Worm (Caenorhabditis elegans) whole organism, young adult: ENCODE data around the gene fbxa-143.

Experiments used
- B0019.2 ChIP-seq: fragments of 200-800 bp; sonication (Bioruptor generic); conservative IDR thresholded peaks from 2 replicates; pipeline ENCODE4 v1.3.6; 2022; ENCODE audit warnings: missing genetic modification reagents, missing genetic modification characterization, missing compliant biosample characterization
- Y53G8AR.9 ChIP-seq: fragments of 200-800 bp; sonication (Bioruptor generic); conservative IDR thresholded peaks from 2 replicates; pipeline ENCODE4 v1.3.6; 2022; ENCODE audit warnings: missing genetic modification reagents, missing genetic modification characterization, missing compliant biosample characterization
- aptf-2 ChIP-seq: fragments of 200-800 bp; sonication (Bioruptor generic); conservative IDR thresholded peaks from 2 replicates; pipeline ENCODE4 v1.3.6; 2022; ENCODE audit warnings: missing genetic modification reagents, missing genetic modification characterization, missing compliant biosample characterization
- dox-1 ChIP-seq: fragments of 200-800 bp; sonication (Bioruptor generic); IDR thresholded peaks from 2 replicates; pipeline ENCODE4 v1.3.6; 2022; ENCODE audit warnings: missing genetic modification reagents, missing genetic modification characterization, missing compliant biosample characterization
- efl-1 ChIP-seq: fragments of 150-350 bp; optimal IDR thresholded peaks from 2 replicates; lab custom pipeline; 2014; ENCODE audit warnings: missing biosample characterization, missing genetic modification reagents, missing genetic modification characterization
- egl-44 ChIP-seq: fragments of 200-800 bp; sonication (Bioruptor generic); IDR thresholded peaks from 2 replicates; pipeline ENCODE4 v1.3.6; 2022; ENCODE audit warnings: missing genetic modification reagents, missing genetic modification characterization, missing compliant biosample characterization
- lag-1 ChIP-seq: fragments of 200-800 bp; sonication (Bioruptor generic); IDR thresholded peaks from 2 replicates; pipeline ENCODE4 v1.3.6; 2022; ENCODE audit warnings: missing genetic modification reagents, missing genetic modification characterization, missing compliant biosample characterization
- madf-6 ChIP-seq: fragments of 200-800 bp; sonication (Bioruptor generic); IDR thresholded peaks from 2 replicates; pipeline ENCODE4 v1.3.6; 2022; ENCODE audit warnings: missing genetic modification reagents, missing genetic modification characterization, missing compliant biosample characterization
- madf-8 ChIP-seq: fragments of 200-800 bp; sonication (Bioruptor generic); conservative IDR thresholded peaks from 2 replicates; pipeline ENCODE4 v1.3.6; 2022; ENCODE audit warnings: missing genetic modification reagents, missing genetic modification characterization, missing compliant biosample characterization
- pha-4 ChIP-seq: fragments of 150-350 bp; sonication (generic microtip); optimal IDR thresholded peaks from 2 replicates; lab custom pipeline; 2014; ENCODE audit warnings: missing biosample characterization, missing genetic modification reagents, missing genetic modification characterization
- sea-2 ChIP-seq: fragments of 200-800 bp; sonication (Bioruptor generic); IDR thresholded peaks from 2 replicates; pipeline ENCODE4 v1.3.6; 2022; ENCODE audit warnings: missing genetic modification characterization, missing compliant biosample characterization
- unc-130 ChIP-seq: sonication (generic microtip); optimal IDR thresholded peaks from 2 replicates; lab custom pipeline; 2016; ENCODE audit warnings: missing genetic modification reagents, missing genetic modification characterization, missing compliant biosample characterization
- ztf-3 ChIP-seq: fragments of 200-800 bp; sonication (Bioruptor generic); optimal IDR thresholded peaks from 2 replicates; lab custom pipeline; 2018; ENCODE audit warnings: mild to moderate bottlenecking, missing genetic modification characterization, missing compliant biosample characterization

DNA sequence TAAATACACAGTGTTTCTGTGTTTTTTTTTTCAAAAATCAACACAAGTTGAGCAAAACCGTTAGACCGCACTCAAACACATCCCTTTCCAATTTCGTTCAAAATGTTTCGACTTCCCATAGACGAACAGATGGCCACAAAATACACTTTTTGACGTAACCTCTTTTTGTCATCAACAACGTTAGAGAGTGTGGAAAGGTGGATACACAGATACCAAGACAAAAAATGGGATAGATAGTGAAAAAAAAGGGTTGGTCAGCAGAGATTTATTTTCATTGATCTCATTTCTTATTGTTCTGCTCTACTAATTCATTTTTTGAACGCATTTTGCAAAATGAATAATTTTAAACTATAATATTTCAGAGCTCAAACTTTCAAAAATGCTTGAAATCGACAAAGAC, 32.4 kb downstream of the fbxa-143 start:
- TF ChIP-seq efl-1 (GFP tag; lab: Kevin White, UChicago) (no peak), madf-6 (GFP tag; lab: Robert Waterston, UW) (no peak), madf-8 (GFP tag; lab: Robert Waterston, UW) (no peak), B0019.2 (GFP tag; lab: Robert Waterston, UW) (no peak), Y53G8AR.9 (GFP tag; lab: Robert Waterston, UW) (no peak), unc-130 (GFP tag; lab: Kevin White, UChicago) (no peak), egl-44 (no peak), ztf-3 (GFP tag; lab: Kevin White, UChicago) (no peak), lag-1 (GFP tag; lab: Robert Waterston, UW) (no peak), aptf-2 (GFP tag; lab: Robert Waterston, UW) (no peak), sea-2 (GFP tag; lab: Robert Waterston, UW) (no peak), pha-4 (tag; lab: Kevin White, UChicago) (no peak), dox-1 (GFP tag; lab: Robert Waterston, UW) (no peak)
